Fruit fly (Drosophila melanogaster) whole organism, embryonic: ENCODE data around the gene haf.
A peak's percentile ranks its signal among the peaks of the same experiment; 100 is the strongest.

Experiments
- Ada2b ChIP-seq: fragments of 200-800 bp; sonication (Bioruptor generic); IDR thresholded peaks from 2 replicates; pipeline ENCODE4 v1.3.6; 2022; ENCODE audit warnings: missing biosample characterization, missing genetic modification characterization
- Asciz ChIP-seq: fragments of 200-800 bp; sonication (Bioruptor generic); optimal IDR thresholded peaks from 2 replicates; lab custom pipeline; 2017; ENCODE audit warnings: missing biosample characterization, mild to moderate bottlenecking, missing genetic modification characterization, missing genetic modification reagents
- CG10209 ChIP-seq: fragments of 200-800 bp; sonication (Bioruptor generic); optimal IDR thresholded peaks from 3 replicates; lab custom pipeline; 2017; ENCODE audit warnings: missing biosample characterization, mild to moderate bottlenecking, missing genetic modification characterization, missing genetic modification reagents
- CG11085 ChIP-seq: fragments of 200-800 bp; sonication (Bioruptor generic); IDR thresholded peaks from 2 replicates; pipeline ENCODE4 v1.3.6; 2022; ENCODE audit warnings: missing biosample characterization, missing genetic modification characterization
- CG12219 ChIP-seq: fragments of 200-800 bp; sonication (Bioruptor generic); optimal IDR thresholded peaks from 3 replicates; lab custom pipeline; 2018; ENCODE audit warnings: missing biosample characterization, mild to moderate bottlenecking, missing genetic modification characterization
- CG15011 ChIP-seq: fragments of 200-800 bp; sonication (Bioruptor generic); optimal IDR thresholded peaks from 3 replicates; lab custom pipeline; 2018; ENCODE audit warnings: missing biosample characterization, mild to moderate bottlenecking, missing genetic modification characterization
- CG15696 ChIP-seq: fragments of 200-800 bp; sonication (Bioruptor generic); optimal IDR thresholded peaks from 2 replicates; lab custom pipeline; 2019; ENCODE audit warnings: missing biosample characterization, mild to moderate bottlenecking, missing genetic modification characterization, moderate library complexity
- CG2678 ChIP-seq: fragments of 200-800 bp; sonication (Bioruptor generic); optimal IDR thresholded peaks from 3 replicates; lab custom pipeline; 2019; ENCODE audit warnings: missing biosample characterization, mild to moderate bottlenecking, missing genetic modification characterization, moderate library complexity
- CG2875 ChIP-seq: fragments of 200-800 bp; sonication (Bioruptor generic); optimal IDR thresholded peaks from 2 replicates; lab custom pipeline; 2017; ENCODE audit warnings: missing biosample characterization, mild to moderate bottlenecking, missing genetic modification characterization, missing genetic modification reagents
- CG30431 ChIP-seq: fragments of 200-800 bp; sonication (Bioruptor generic); optimal IDR thresholded peaks from 2 replicates; lab custom pipeline; 2017; ENCODE audit warnings: missing biosample characterization, missing genetic modification characterization
- CG32772 ChIP-seq: fragments of 200-800 bp; sonication (Bioruptor generic); IDR thresholded peaks from 2 replicates; pipeline ENCODE4 v1.3.6; 2022; ENCODE audit warnings: missing biosample characterization, missing genetic modification characterization
- CG4854 ChIP-seq: fragments of 200-800 bp; sonication (Bioruptor generic); optimal IDR thresholded peaks from 2 replicates; lab custom pipeline; 2016; ENCODE audit warnings: missing biosample characterization, missing genetic modification characterization, inconsistent platforms
- CG7786 ChIP-seq: fragments of 200-800 bp; sonication (Bioruptor generic); optimal IDR thresholded peaks from 2 replicates; lab custom pipeline; 2016; ENCODE audit warnings: missing biosample characterization, missing genetic modification characterization
- CG8478 ChIP-seq: fragments of >200 bp; optimal IDR thresholded peaks from 2 replicates; lab custom pipeline; 2018
- CHES-1-like ChIP-seq: fragments of 200-800 bp; sonication (Bioruptor generic); optimal IDR thresholded peaks from 2 replicates; lab custom pipeline; 2016; ENCODE audit warnings: missing biosample characterization, missing genetic modification characterization
- CTCF ChIP-seq: fragments of 200-800 bp; sonication (Bioruptor generic); optimal IDR thresholded peaks from 2 replicates; lab custom pipeline; 2017; ENCODE audit warnings: missing biosample characterization, mild to moderate bottlenecking, missing genetic modification characterization, moderate library complexity
- Dek ChIP-seq: fragments of 200-800 bp; sonication (Bioruptor generic); optimal IDR thresholded peaks from 3 replicates; lab custom pipeline; 2019; ENCODE audit warnings: missing biosample characterization, mild to moderate bottlenecking, missing genetic modification characterization, moderate library complexity
- Dfd ChIP-seq, 2 experiments: fragments of >200 bp; optimal IDR thresholded peaks; 2 replicates each; lab custom pipeline; 2017; ENCODE audit warnings: missing biosample characterization in 2 of 2, missing genetic modification characterization in 2 of 2
- Drgx ChIP-seq: fragments of 200-800 bp; sonication (Bioruptor generic); IDR thresholded peaks from 2 replicates; pipeline ENCODE4 v1.3.6; 2022; ENCODE audit warnings: missing biosample characterization, missing genetic modification characterization
- E2f1 ChIP-seq: fragments of 200-800 bp; sonication (Bioruptor generic); IDR thresholded peaks from 2 replicates; pipeline ENCODE4 v1.3.6; 2022; ENCODE audit warnings: missing biosample characterization, missing genetic modification characterization
- Ets65A ChIP-seq: fragments of 200-800 bp; sonication (Bioruptor generic); peaks from one replicate; lab custom pipeline; 2016; ENCODE audit warnings: missing biosample characterization, missing genetic modification characterization
- Hr51 ChIP-seq, 2 experiments: fragments of 200-800 bp; sonication (Bioruptor generic); optimal IDR thresholded peaks; 2 replicates in 1 of 2; 3 replicates in 1 of 2; lab custom pipeline; 2016 to 2018; ENCODE audit warnings: missing biosample characterization in 2 of 2, missing genetic modification characterization in 2 of 2, mild to moderate bottlenecking in 1 of 2, moderate library complexity in 1 of 2
- Jarid2 ChIP-seq: fragments of 200-800 bp; sonication (Bioruptor generic); optimal IDR thresholded peaks from 3 replicates; lab custom pipeline; 2017; ENCODE audit warnings: mild to moderate bottlenecking, missing biosample characterization, missing genetic modification reagents, missing genetic modification characterization
- NFAT ChIP-seq: fragments of 200-800 bp; sonication (Bioruptor generic); IDR thresholded peaks from 2 replicates; pipeline ENCODE4 v1.3.6; 2022; ENCODE audit warnings: missing biosample characterization, missing genetic modification characterization
- Oli ChIP-seq: fragments of 200-800 bp; sonication (Bioruptor generic); optimal IDR thresholded peaks from 2 replicates; lab custom pipeline; 2018; ENCODE audit warnings: missing biosample characterization, mild to moderate bottlenecking, missing genetic modification characterization, moderate library complexity
- Ptx1 ChIP-seq: fragments of 200-800 bp; sonication (Bioruptor generic); IDR thresholded peaks from 2 replicates; pipeline ENCODE4 v1.3.6; 2022; ENCODE audit warnings: missing biosample characterization, missing genetic modification characterization
- Sox102F ChIP-seq: fragments of 200-800 bp; sonication (Bioruptor generic); optimal IDR thresholded peaks from 2 replicates; lab custom pipeline; 2018; ENCODE audit warnings: missing biosample characterization, mild to moderate bottlenecking, missing genetic modification characterization, moderate library complexity
- Tbp ChIP-seq: fragments of >200 bp; optimal IDR thresholded peaks from 2 replicates; lab custom pipeline; 2018; ENCODE audit warnings: missing biosample characterization, missing genetic modification characterization
- ac ChIP-seq: fragments of 200-800 bp; sonication (Bioruptor generic); optimal IDR thresholded peaks from 3 replicates; lab custom pipeline; 2017; ENCODE audit warnings: missing biosample characterization, mild to moderate bottlenecking, missing genetic modification characterization
- bigmax ChIP-seq: fragments of 200-800 bp; sonication (Bioruptor generic); optimal IDR thresholded peaks from 2 replicates; lab custom pipeline; 2018; ENCODE audit warnings: missing biosample characterization, mild to moderate bottlenecking, missing genetic modification characterization
- crc ChIP-seq: fragments of 200-800 bp; sonication (Bioruptor generic); optimal IDR thresholded peaks from 2 replicates; lab custom pipeline; 2016; ENCODE audit warnings: missing biosample characterization, missing genetic modification characterization
- eyg ChIP-seq: fragments of 200-800 bp; sonication (Bioruptor generic); optimal IDR thresholded peaks from 3 replicates; lab custom pipeline; 2016; ENCODE audit warnings: missing biosample characterization, missing genetic modification characterization
- ftz-f1 ChIP-seq: fragments of 200-800 bp; sonication (Bioruptor generic); optimal IDR thresholded peaks from 2 replicates; lab custom pipeline; 2016; ENCODE audit warnings: missing biosample characterization, missing genetic modification characterization
- gce ChIP-seq: fragments of 200-800 bp; sonication (Bioruptor generic); IDR thresholded peaks from 3 replicates; pipeline ENCODE4 v1.3.6; 2022; ENCODE audit warnings: missing biosample characterization, missing genetic modification characterization
- hkb ChIP-seq, 2 experiments: fragments of 200-800 bp in 1 of 2; fragments of >200 bp in 1 of 2; sonication (Bioruptor generic) in 1 of 2; IDR thresholded peaks in 1 of 2; optimal IDR thresholded peaks in 1 of 2; 2 replicates each; pipeline versions ENCODE4 v1.3.6 to Lab custom; 2017 to 2022; ENCODE audit warnings: missing biosample characterization in 1 of 2, missing genetic modification characterization in 1 of 2
- jigr1 ChIP-seq: fragments of 200-800 bp; sonication (Bioruptor generic); IDR thresholded peaks from 3 replicates; pipeline ENCODE4 v1.3.6; 2022; ENCODE audit warnings: missing biosample characterization, missing genetic modification characterization
- kni ChIP-seq: fragments of 200-800 bp; sonication (Bioruptor generic); optimal IDR thresholded peaks from 3 replicates; lab custom pipeline; 2017; ENCODE audit warnings: mild to moderate bottlenecking, missing biosample characterization, missing genetic modification reagents, missing genetic modification characterization
- nerfin-2 ChIP-seq: fragments of 200-800 bp; sonication (Bioruptor generic); IDR thresholded peaks from 2 replicates; pipeline ENCODE4 v1.3.6; 2022; ENCODE audit warnings: missing biosample characterization, missing genetic modification characterization; ENCODE audit not compliant: partially characterized antibody
- run ChIP-seq: fragments of 200-800 bp; sonication (Bioruptor generic); optimal IDR thresholded peaks from 3 replicates; lab custom pipeline; 2018; ENCODE audit warnings: missing biosample characterization, mild to moderate bottlenecking, missing genetic modification characterization
- sens-2 ChIP-seq: fragments of 200-800 bp; sonication (Bioruptor generic); IDR thresholded peaks from 2 replicates; pipeline ENCODE4 v1.3.6; 2022; ENCODE audit warnings: missing biosample characterization, missing genetic modification characterization
- seq ChIP-seq: fragments of 200-800 bp; sonication (Bioruptor generic); IDR thresholded peaks from 2 replicates; pipeline ENCODE4 v1.3.6; 2022; ENCODE audit warnings: missing biosample characterization, missing genetic modification characterization
- shn ChIP-seq: fragments of 200-800 bp; sonication (Bioruptor generic); optimal IDR thresholded peaks from 3 replicates; lab custom pipeline; 2016; ENCODE audit warnings: missing biosample characterization, missing genetic modification characterization
- ssp ChIP-seq: fragments of 200-800 bp; sonication (Bioruptor generic); IDR thresholded peaks from 2 replicates; pipeline ENCODE4 v1.3.6; 2022; ENCODE audit warnings: missing biosample characterization, missing genetic modification characterization
- stc ChIP-seq: fragments of 200-800 bp; sonication (Bioruptor generic); IDR thresholded peaks from 2 replicates; pipeline ENCODE4 v1.3.6; 2022; ENCODE audit warnings: missing biosample characterization, missing genetic modification characterization
- tin ChIP-seq: fragments of 200-800 bp; sonication (Bioruptor generic); optimal IDR thresholded peaks from 3 replicates; lab custom pipeline; 2016; ENCODE audit warnings: missing biosample characterization, missing genetic modification characterization
- tna ChIP-seq: fragments of 200-800 bp; sonication (Bioruptor generic); IDR thresholded peaks from 2 replicates; pipeline ENCODE4 v1.3.6; 2022; ENCODE audit warnings: missing biosample characterization, missing genetic modification characterization; ENCODE audit not compliant: partially characterized antibody
- toy ChIP-seq: fragments of 200-800 bp; sonication (Bioruptor generic); IDR thresholded peaks from 2 replicates; pipeline ENCODE4 v1.3.6; 2022; ENCODE audit warnings: missing biosample characterization, missing genetic modification characterization
- unc-4 ChIP-seq: fragments of 200-800 bp; sonication (Bioruptor generic); IDR thresholded peaks from 2 replicates; pipeline ENCODE4 v1.3.6; 2022; ENCODE audit warnings: missing biosample characterization, missing genetic modification characterization; ENCODE audit not compliant: partially characterized antibody

Gene haf

DNA sequence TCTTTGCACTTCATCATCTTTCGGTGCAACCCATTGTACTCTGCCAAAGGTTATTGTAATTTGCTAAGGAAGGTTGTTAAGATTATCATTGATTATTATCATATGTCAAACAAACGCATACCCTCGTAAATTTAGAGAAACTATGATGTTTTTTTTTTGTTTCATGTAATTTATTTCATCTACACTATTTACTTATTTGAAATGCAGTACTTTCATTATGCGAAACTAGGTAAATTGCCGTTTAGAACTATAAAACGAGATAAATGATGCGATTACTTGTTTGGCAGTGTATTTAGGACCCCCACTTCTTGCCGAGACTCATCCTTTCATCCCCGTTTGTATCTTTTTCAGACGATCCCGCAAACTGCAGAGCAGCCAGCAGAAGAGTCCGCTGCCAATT, 48.9 kb downstream of the haf start:
- TF ChIP-seq sens-2 (GFP tag; lab: Robert Waterston, UW) (no peak), CG15011 (GFP tag; lab: Kevin White, UChicago) (no peak), Jarid2 (GFP tag; lab: Kevin White, UChicago) (no peak), CG4854 (GFP tag; lab: Kevin White, UChicago) (no peak), tin (GFP tag; lab: Kevin White, UChicago) (no peak), run (no peak)

DNA sequence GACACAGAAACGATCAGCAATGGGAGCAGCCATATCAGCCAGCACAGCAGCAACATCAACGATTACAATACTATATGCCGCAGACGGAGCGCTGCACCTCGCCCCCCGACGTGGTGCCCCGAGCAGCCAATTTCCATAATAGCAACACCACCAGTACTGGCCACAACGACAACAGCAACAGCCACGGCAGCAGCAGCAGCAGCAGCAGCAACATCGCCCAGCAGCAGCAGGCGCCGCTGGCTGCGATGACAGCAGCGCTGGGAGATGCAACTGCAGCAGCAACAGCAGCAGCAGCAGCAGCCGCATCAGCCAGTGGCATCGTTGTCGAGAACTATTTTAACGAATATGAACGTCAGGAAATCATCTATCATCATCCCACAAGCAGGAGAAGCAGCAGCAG, 51.8 kb downstream of the haf start:
- TF ChIP-seq CG10209 (no peak), Ets65A (GFP tag; lab: Kevin White, UChicago) (peak; percentile 79), CG8478 (peak; percentile 10), Dfd (GFP tag; optimal IDR thresholded peaks at IDR 0.05; lab: Kevin White, UChicago) (peak in 1 of 2 experiments; percentile 79)
- TF ChIP-seq, all 482 proteins: peak for 3

DNA sequence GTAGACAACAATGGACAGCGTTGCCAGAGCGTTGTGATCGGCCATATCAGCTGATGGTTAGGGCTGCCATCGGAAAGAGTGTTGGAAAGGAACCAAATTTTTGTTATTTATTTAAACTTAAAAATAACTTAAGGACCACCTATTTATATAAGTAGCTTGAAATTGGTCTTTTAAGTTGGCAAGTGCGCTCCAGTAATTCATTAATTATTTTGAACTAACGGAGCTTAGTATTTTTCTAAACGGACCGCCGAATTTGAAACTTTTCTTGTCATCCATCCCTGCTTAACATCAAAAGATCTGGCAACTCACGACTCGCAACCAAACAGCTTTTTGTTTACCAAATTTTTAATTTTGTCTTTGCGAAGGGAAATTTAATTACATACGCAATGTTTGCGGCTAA, 56.2 kb downstream of the haf start, which contains the start of the genes Rab3GAP1 and CG14352:
Gene Rab3GAP1 (minus strand): TSS at position 36 of the 400 bp plus-strand sequence.
Gene CG14352 (plus strand): TSS at position 289 of the 400 bp plus-strand sequence.
- TF ChIP-seq Oli (peak; percentile 78), unc-4 (peak; percentile 55; the same call in 1 of the 2 replicates), Ptx1 (peak; percentile 87), crc (GFP tag; lab: Kevin White, UChicago) (peak; percentile 60), shn (GFP tag; lab: Kevin White, UChicago) (peak; percentile 84), CG2678 (peak; percentile 86), gce (no peak), bigmax (no peak), ftz-f1 (GFP tag; lab: Kevin White, UChicago) (no peak), CG30431 (GFP tag; lab: Kevin White, UChicago) (peak; percentile 84), Ada2b (GFP tag; lab: Robert Waterston, UW) (peak; percentile 83), hkb (optimal IDR thresholded peaks at IDR 0.05; lab: Kevin White, UChicago) (peak; percentile 75), hkb (GFP tag; IDR thresholded peaks at IDR 0.05; lab: Robert Waterston, UW) (peak; percentile 67; the same call in 1 of the 2 replicates), ssp (peak; percentile 68), CG11085 (GFP tag; lab: Robert Waterston, UW) (peak; percentile 71), eyg (GFP tag; lab: Kevin White, UChicago) (peak; percentile 38), ac (GFP tag; lab: Kevin White, UChicago) (no peak), CHES-1-like (GFP tag; lab: Kevin White, UChicago) (peak; percentile 94), toy (peak; percentile 43; the same call in 1 of the 2 replicates), jigr1 (GFP tag; lab: Robert Waterston, UW) (peak; percentile 62; the same call in 2 of the 3 replicates), Tbp (GFP tag; lab: Kevin White, UChicago) (no peak), Sox102F (GFP tag; lab: Kevin White, UChicago) (peak; percentile 87), NFAT (peak; percentile 80), seq (GFP tag; lab: Robert Waterston, UW) (peak; percentile 51), CG15696 (tag; lab: Kevin White, UChicago) (peak; percentile 90), CG32772 (GFP tag; lab: Robert Waterston, UW) (peak; percentile 78), Asciz (GFP tag; lab: Kevin White, UChicago) (peak; percentile 57), CG12219 (GFP tag; lab: Kevin White, UChicago) (peak; percentile 36), E2f1 (peak; percentile 81), kni (peak; percentile 38), CTCF (GFP tag; lab: Kevin White, UChicago) (no peak), tna (GFP tag; lab: Robert Waterston, UW) (no peak), Hr51 (GFP tag; optimal IDR thresholded peaks at IDR 0.05; lab: Kevin White, UChicago) (peak; percentile 83 to 90), CG2875 (no peak), Dek (tag; lab: Kevin White, UChicago) (peak; percentile 69), CG7786 (GFP tag; lab: Kevin White, UChicago) (peak; percentile 86), Drgx (0 out of 2 replicates have a peak, but pooled peaks have one; percentile 45), stc (peak; percentile 53; the same call in 1 of the 2 replicates), nerfin-2 (GFP tag; lab: Robert Waterston, UW) (no peak)
